Fruit fly (Drosophila melanogaster) whole organism, embryonic: Measurements from ENCODE around the gene hop.

Experiments
- Adf1 ChIP-seq: fragments of 200-800 bp; sonication (Bioruptor generic); IDR thresholded peaks from 2 replicates; pipeline ENCODE4 v1.3.6; 2022; ENCODE audit warnings: missing biosample characterization, missing genetic modification characterization
- B-H2 ChIP-seq: fragments of 200-800 bp; sonication (Bioruptor generic); optimal IDR thresholded peaks from 2 replicates; lab custom pipeline; 2018; ENCODE audit warnings: missing biosample characterization, mild to moderate bottlenecking, missing genetic modification characterization
- CG10147 ChIP-seq: fragments of 200-800 bp; sonication (Bioruptor generic); optimal IDR thresholded peaks from 2 replicates; lab custom pipeline; 2019; ENCODE audit warnings: missing biosample characterization, mild to moderate bottlenecking, missing genetic modification characterization, moderate library complexity
- CG13624 ChIP-seq: fragments of 200-800 bp; sonication (Bioruptor generic); optimal IDR thresholded peaks from 2 replicates; lab custom pipeline; 2016; ENCODE audit warnings: missing biosample characterization, missing genetic modification characterization
- CG13894 ChIP-seq: fragments of 200-800 bp; sonication (Bioruptor generic); optimal IDR thresholded peaks from 3 replicates; lab custom pipeline; 2018; ENCODE audit warnings: missing biosample characterization, mild to moderate bottlenecking, missing genetic modification characterization, moderate library complexity
- CG14050 ChIP-seq: fragments of 200-800 bp; sonication (Bioruptor generic); IDR thresholded peaks from 3 replicates; pipeline ENCODE4 v1.3.6; 2022; ENCODE audit warnings: missing biosample characterization, missing genetic modification characterization
- CG15601 ChIP-seq: fragments of 200-800 bp; sonication (Bioruptor generic); optimal IDR thresholded peaks from 3 replicates; lab custom pipeline; 2019; ENCODE audit warnings: missing biosample characterization, mild to moderate bottlenecking, missing genetic modification characterization, moderate library complexity
- CG17568 ChIP-seq: fragments of 200-800 bp; sonication (Bioruptor generic); optimal IDR thresholded peaks from 2 replicates; lab custom pipeline; 2018; ENCODE audit warnings: missing biosample characterization, mild to moderate bottlenecking, missing genetic modification characterization, moderate library complexity
- CG1792 ChIP-seq: fragments of 200-800 bp; sonication (Bioruptor generic); optimal IDR thresholded peaks from 2 replicates; lab custom pipeline; 2016; ENCODE audit warnings: missing biosample characterization, missing genetic modification characterization
- CG32532 ChIP-seq: fragments of 200-800 bp; sonication (Bioruptor generic); IDR thresholded peaks from 2 replicates; pipeline ENCODE4 v1.3.6; 2022; ENCODE audit warnings: missing biosample characterization, missing genetic modification characterization
- CG34224 ChIP-seq: fragments of 200-800 bp; sonication (Bioruptor generic); IDR thresholded peaks from 3 replicates; pipeline ENCODE4 v1.3.6; 2022; ENCODE audit warnings: missing biosample characterization, missing genetic modification characterization; ENCODE audit not compliant: partially characterized antibody
- CG3838 ChIP-seq: fragments of 200-800 bp; sonication (Bioruptor generic); optimal IDR thresholded peaks from 3 replicates; lab custom pipeline; 2016; ENCODE audit warnings: missing biosample characterization, missing genetic modification characterization
- CG5953 ChIP-seq: fragments of 200-800 bp; sonication (Bioruptor generic); IDR thresholded peaks from 2 replicates; pipeline ENCODE4 v1.3.6; 2022; ENCODE audit warnings: missing biosample characterization, missing genetic modification characterization
- CG7928 ChIP-seq: fragments of 200-800 bp; sonication (Bioruptor generic); optimal IDR thresholded peaks from 2 replicates; lab custom pipeline; 2017; ENCODE audit warnings: missing biosample characterization, mild to moderate bottlenecking, missing genetic modification characterization
- CG8089 ChIP-seq: fragments of 200-800 bp; sonication (Bioruptor generic); optimal IDR thresholded peaks from 3 replicates; lab custom pipeline; 2016; ENCODE audit warnings: missing biosample characterization, missing genetic modification characterization
- CG8359 ChIP-seq: fragments of 200-800 bp; sonication (Bioruptor generic); optimal IDR thresholded peaks from 2 replicates; lab custom pipeline; 2017; ENCODE audit warnings: missing biosample characterization, mild to moderate bottlenecking, missing genetic modification characterization, borderline replicate concordance
- CG8924 ChIP-seq: fragments of 200-800 bp; optimal IDR thresholded peaks from 3 replicates; lab custom pipeline; 2019; ENCODE audit warnings: missing biosample characterization, mild to moderate bottlenecking, missing genetic modification characterization, moderate library complexity
- HHEX ChIP-seq: fragments of 200-800 bp; sonication (Bioruptor generic); optimal IDR thresholded peaks from 3 replicates; lab custom pipeline; 2017; ENCODE audit warnings: missing biosample characterization, mild to moderate bottlenecking, missing genetic modification characterization, missing genetic modification reagents
- HLH54F ChIP-seq: fragments of 200-800 bp; sonication (Bioruptor generic); optimal IDR thresholded peaks from 3 replicates; lab custom pipeline; 2016; ENCODE audit warnings: missing biosample characterization, missing genetic modification characterization
- Mrtf ChIP-seq: fragments of 200-800 bp; sonication (Bioruptor generic); IDR thresholded peaks from 3 replicates; pipeline ENCODE4 v1.3.6; 2022; ENCODE audit warnings: missing biosample characterization, missing genetic modification characterization
- Nf-YB ChIP-seq: fragments of 200-800 bp; sonication (Bioruptor generic); optimal IDR thresholded peaks from 3 replicates; lab custom pipeline; 2019; ENCODE audit warnings: missing biosample characterization, mild to moderate bottlenecking, missing genetic modification characterization, moderate library complexity
- Opbp ChIP-seq: fragments of 200-800 bp; sonication (Bioruptor generic); IDR thresholded peaks from 3 replicates; pipeline ENCODE4 v1.3.6; 2022; ENCODE audit warnings: missing biosample characterization, missing genetic modification characterization; ENCODE audit not compliant: partially characterized antibody
- Rx ChIP-seq: fragments of 200-800 bp; sonication (Bioruptor generic); IDR thresholded peaks from 2 replicates; pipeline ENCODE4 v1.3.6; 2022; ENCODE audit warnings: missing biosample characterization, missing genetic modification characterization
- TFAM ChIP-seq: fragments of 200-800 bp; sonication (Bioruptor generic); optimal IDR thresholded peaks from 2 replicates; lab custom pipeline; 2017; ENCODE audit warnings: missing biosample characterization, missing genetic modification characterization, inconsistent platforms
- Trl ChIP-seq, 3 experiments: fragments of >200 bp in 2 of 3; fragments of 200-800 bp in 1 of 3; sonication (Bioruptor generic) in 1 of 3; optimal IDR thresholded peaks; 2 replicates in 1 of 3; 3 replicates in 2 of 3; lab custom pipeline; 2016 to 2017; ENCODE audit warnings: missing biosample characterization in 1 of 3, missing genetic modification characterization in 1 of 3
- Xrp1 ChIP-seq: fragments of 200-800 bp; sonication (Bioruptor generic); IDR thresholded peaks from 2 replicates; pipeline ENCODE4 v1.3.6; 2022; ENCODE audit warnings: missing biosample characterization, missing genetic modification characterization
- ato ChIP-seq: fragments of 200-800 bp; sonication (Bioruptor generic); IDR thresholded peaks from 2 replicates; pipeline ENCODE4 v1.3.6; 2022; ENCODE audit warnings: missing biosample characterization, missing genetic modification characterization; ENCODE audit not compliant: partially characterized antibody
- bigmax ChIP-seq: fragments of 200-800 bp; sonication (Bioruptor generic); optimal IDR thresholded peaks from 2 replicates; lab custom pipeline; 2018; ENCODE audit warnings: missing biosample characterization, mild to moderate bottlenecking, missing genetic modification characterization
- br ChIP-seq: fragments of >200 bp; optimal IDR thresholded peaks from 2 replicates; lab custom pipeline; 2017
- cas ChIP-seq: fragments of 200-800 bp; sonication (Bioruptor generic); IDR thresholded peaks from 2 replicates; pipeline ENCODE4 v1.3.6; 2022; ENCODE audit warnings: missing biosample characterization, missing genetic modification characterization
- crc ChIP-seq: fragments of 200-800 bp; sonication (Bioruptor generic); optimal IDR thresholded peaks from 2 replicates; lab custom pipeline; 2016; ENCODE audit warnings: missing biosample characterization, missing genetic modification characterization
- dati ChIP-seq: fragments of 200-800 bp; sonication (Bioruptor generic); IDR thresholded peaks from 2 replicates; pipeline ENCODE4 v1.3.6; 2022; ENCODE audit warnings: missing biosample characterization, missing genetic modification characterization
- dimm ChIP-seq: fragments of 200-800 bp; sonication (Bioruptor generic); IDR thresholded peaks from 2 replicates; pipeline ENCODE4 v1.3.6; 2022; ENCODE audit warnings: missing biosample characterization, missing genetic modification characterization
- dm ChIP-seq: fragments of 200-800 bp; sonication (Bioruptor generic); optimal IDR thresholded peaks from 3 replicates; lab custom pipeline; 2016; ENCODE audit warnings: missing biosample characterization, missing genetic modification characterization
- fd64A ChIP-seq: fragments of 200-800 bp; sonication (Bioruptor generic); optimal IDR thresholded peaks from 3 replicates; lab custom pipeline; 2018; ENCODE audit warnings: missing biosample characterization, mild to moderate bottlenecking, missing genetic modification characterization
- fru ChIP-seq: fragments of >200 bp; optimal IDR thresholded peaks from 2 replicates; lab custom pipeline; 2017
- gfzf ChIP-seq: fragments of 200-800 bp; sonication (Bioruptor generic); optimal IDR thresholded peaks from 2 replicates; lab custom pipeline; 2016; ENCODE audit warnings: missing biosample characterization, mild to moderate bottlenecking, missing genetic modification characterization, moderate library complexity
- grau ChIP-seq: fragments of 200-800 bp; optimal IDR thresholded peaks from 3 replicates; lab custom pipeline; 2019; ENCODE audit warnings: missing biosample characterization, mild to moderate bottlenecking, missing genetic modification characterization, moderate library complexity
- grn ChIP-seq: fragments of 200-800 bp; sonication (Bioruptor generic); optimal IDR thresholded peaks from 3 replicates; lab custom pipeline; 2017; ENCODE audit warnings: missing biosample characterization, missing genetic modification characterization
- ham ChIP-seq: fragments of 200-800 bp; sonication (Bioruptor generic); IDR thresholded peaks from 2 replicates; pipeline ENCODE4 v1.3.6; 2022; ENCODE audit warnings: missing biosample characterization, missing genetic modification characterization
- hbn ChIP-seq: fragments of 200-800 bp; sonication (Bioruptor generic); IDR thresholded peaks from 2 replicates; pipeline ENCODE4 v1.3.6; 2022; ENCODE audit warnings: missing biosample characterization, missing genetic modification characterization; ENCODE audit not compliant: partially characterized antibody
- hth ChIP-seq: fragments of >200 bp; optimal IDR thresholded peaks from 2 replicates; lab custom pipeline; 2017; ENCODE audit warnings: inconsistent platforms
- jumu ChIP-seq: fragments of 200-800 bp; sonication (Bioruptor generic); optimal IDR thresholded peaks from 3 replicates; lab custom pipeline; 2016; ENCODE audit warnings: missing biosample characterization, missing genetic modification characterization
- klu ChIP-seq: fragments of 200-800 bp; sonication (Bioruptor generic); IDR thresholded peaks from 2 replicates; pipeline ENCODE4 v1.3.6; 2022; ENCODE audit warnings: missing biosample characterization, missing genetic modification characterization
- lola ChIP-seq, 3 experiments: fragments of >200 bp in 2 of 3; fragments of 200-800 bp in 1 of 3; sonication (Bioruptor generic) in 1 of 3; optimal IDR thresholded peaks; 2 replicates each; lab custom pipeline; 2017 to 2019; ENCODE audit warnings: missing biosample characterization in 3 of 3, missing genetic modification characterization in 3 of 3, mild to moderate bottlenecking in 1 of 3, moderate library complexity in 1 of 3
- onecut ChIP-seq: fragments of 200-800 bp; sonication (Bioruptor generic); IDR thresholded peaks from 2 replicates; pipeline ENCODE4 v1.3.6; 2022; ENCODE audit warnings: missing biosample characterization, missing genetic modification characterization
- pum ChIP-seq: fragments of 200-800 bp; sonication (Bioruptor generic); optimal IDR thresholded peaks from 2 replicates; lab custom pipeline; 2016; ENCODE audit warnings: missing biosample characterization, missing genetic modification characterization
- sd ChIP-seq: fragments of 200-800 bp; sonication (Bioruptor generic); optimal IDR thresholded peaks from 3 replicates; lab custom pipeline; 2018; ENCODE audit warnings: missing biosample characterization, mild to moderate bottlenecking, missing genetic modification characterization, moderate library complexity
- tin ChIP-seq: fragments of 200-800 bp; sonication (Bioruptor generic); optimal IDR thresholded peaks from 3 replicates; lab custom pipeline; 2016; ENCODE audit warnings: missing biosample characterization, missing genetic modification characterization
- vnd ChIP-seq: fragments of 200-800 bp; sonication (Bioruptor generic); IDR thresholded peaks from 3 replicates; pipeline ENCODE4 v1.3.6; 2022; ENCODE audit warnings: missing biosample characterization, missing genetic modification characterization; ENCODE audit not compliant: partially characterized antibody
- z ChIP-seq: fragments of 200-800 bp; sonication (Bioruptor generic); IDR thresholded peaks from 3 replicates; pipeline ENCODE4 v1.3.6; 2022; ENCODE audit warnings: missing biosample characterization, missing genetic modification characterization

hop gene

dm6 chrX:11326213-11326731 is 41.6 kb downstream of the hop start (continued):
- TF ChIP-seq B-H2 (GFP tag; lab: Kevin White, UChicago) (no peak), HHEX (GFP tag; lab: Kevin White, UChicago) (peak; percentile 70), CG14050 (peak; percentile 40; the same call in 1 of the 3 replicates), dimm (no peak), tin (GFP tag; lab: Kevin White, UChicago) (peak; percentile 21), ham (GFP tag; lab: Robert Waterston, UW) (no peak), grn (GFP tag; lab: Kevin White, UChicago) (no peak), crc (GFP tag; lab: Kevin White, UChicago) (no peak), hbn (GFP tag; lab: Robert Waterston, UW) (no peak), HLH54F (GFP tag; lab: Kevin White, UChicago) (peak; percentile 47), dati (GFP tag; lab: Robert Waterston, UW) (0 out of 2 replicates have a peak, but pooled peaks have one; percentile 28), br (no peak), CG32532 (GFP tag; lab: Robert Waterston, UW) (peak; percentile 76), cas (no peak), Mrtf (GFP tag; lab: Robert Waterston, UW) (peak; percentile 48; the same call in 1 of the 3 replicates), onecut (GFP tag; lab: Robert Waterston, UW) (peak; percentile 41; the same call in 1 of the 2 replicates), CG17568 (GFP tag; lab: Kevin White, UChicago) (no peak), Rx (GFP tag; lab: Robert Waterston, UW) (peak; percentile 47), CG13624 (GFP tag; lab: Kevin White, UChicago) (peak; percentile 73), CG8089 (GFP tag; lab: Kevin White, UChicago) (peak; percentile 26), dm (GFP tag; lab: Kevin White, UChicago) (no peak), sd (tag; lab: Kevin White, UChicago) (peak; percentile 79), CG7928 (GFP tag; lab: Kevin White, UChicago) (peak; percentile 35), pum (peak; percentile 38), CG3838 (GFP tag; lab: Kevin White, UChicago) (no peak), z (GFP tag; lab: Robert Waterston, UW) (no peak), klu (GFP tag; lab: Robert Waterston, UW) (0 out of 2 replicates have a peak, but pooled peaks have one; percentile 19), bigmax (GFP tag; lab: Kevin White, UChicago) (no peak), hth (no peak), CG10147 (GFP tag; lab: Kevin White, UChicago) (peak; percentile 65), CG8924 (peak; percentile 56), Xrp1 (GFP tag; lab: Robert Waterston, UW) (peak; percentile 74), CG5953 (no peak), CG1792 (peak; percentile 28), CG8359 (GFP tag; lab: Kevin White, UChicago) (peak; percentile 51), lola (GFP tag; optimal IDR thresholded peaks at IDR 0.05; lab: Kevin White, UChicago) (peak in 1 of 3 experiments; percentile 50), Opbp (GFP tag; lab: Robert Waterston, UW) (no peak), fd64A (peak; percentile 26), vnd (GFP tag; lab: Robert Waterston, UW) (no peak), fru (lab: Kevin White, UChicago) (no peak), CG15601 (tag; lab: Kevin White, UChicago) (peak; percentile 56), CG34224 (GFP tag; lab: Robert Waterston, UW) (no peak), Nf-YB (GFP tag; lab: Kevin White, UChicago) (peak; percentile 7), ato (GFP tag; lab: Robert Waterston, UW) (no peak), Adf1 (GFP tag; lab: Robert Waterston, UW) (no peak), jumu (GFP tag; lab: Kevin White, UChicago) (peak; percentile 55), Trl (optimal IDR thresholded peaks at IDR 0.05; lab: Kevin White, UChicago) (no peak), Trl (GFP tag; optimal IDR thresholded peaks at IDR 0.05; lab: Kevin White, UChicago) (peak; percentile 73), TFAM (GFP tag; lab: Kevin White, UChicago) (no peak), gfzf (GFP tag; lab: Kevin White, UChicago) (no peak), CG13894 (tag; lab: Kevin White, UChicago) (peak; percentile 39), grau (peak; percentile 78)
